Fruit fly (Drosophila melanogaster) whole organism, embryonic: ENCODE measurements around the gene bsk.

ENCODE experiments used
- Atf6 ChIP-seq: fragments of 200-800 bp; sonication (Bioruptor generic); IDR thresholded peaks from 2 replicates; pipeline ENCODE4 v1.3.6; 2022; ENCODE audit warnings: missing biosample characterization, missing genetic modification characterization
- Awh ChIP-seq: fragments of 200-800 bp; sonication (Bioruptor generic); IDR thresholded peaks from 2 replicates; pipeline ENCODE4, ENCODE4 v1.3.6; 2022; ENCODE audit warnings: missing biosample characterization, missing genetic modification characterization
- B-H2 ChIP-seq: fragments of 200-800 bp; sonication (Bioruptor generic); optimal IDR thresholded peaks from 2 replicates; lab custom pipeline; 2018; ENCODE audit warnings: missing biosample characterization, mild to moderate bottlenecking, missing genetic modification characterization
- CG10274 ChIP-seq: fragments of 200-800 bp; sonication (Bioruptor generic); optimal IDR thresholded peaks from 3 replicates; lab custom pipeline; 2017; ENCODE audit warnings: missing biosample characterization, mild to moderate bottlenecking, missing genetic modification characterization
- CG10565 ChIP-seq: fragments of 200-800 bp; sonication (Bioruptor generic); optimal IDR thresholded peaks from 3 replicates; lab custom pipeline; 2016; ENCODE audit warnings: missing biosample characterization, mild to moderate bottlenecking, missing genetic modification characterization
- CG10979 ChIP-seq: fragments of 200-800 bp; sonication (Bioruptor generic); optimal IDR thresholded peaks from 2 replicates; lab custom pipeline; 2018; ENCODE audit warnings: missing biosample characterization, mild to moderate bottlenecking, missing genetic modification characterization, moderate library complexity
- CG11398 ChIP-seq: fragments of 200-800 bp; sonication (Bioruptor generic); optimal IDR thresholded peaks from 2 replicates; lab custom pipeline; 2016; ENCODE audit warnings: missing biosample characterization, missing genetic modification characterization
- CG11695 ChIP-seq: fragments of 200-800 bp; sonication (Bioruptor generic); IDR thresholded peaks from 3 replicates; pipeline ENCODE4 v1.3.6; 2022; ENCODE audit warnings: missing biosample characterization, missing genetic modification characterization
- CG13287 ChIP-seq: fragments of 200-800 bp; sonication (Bioruptor generic); IDR thresholded peaks from 2 replicates; pipeline ENCODE4 v1.3.6; 2022; ENCODE audit warnings: missing biosample characterization, missing genetic modification characterization; ENCODE audit not compliant: partially characterized antibody
- CG14667 ChIP-seq: fragments of 200-800 bp; sonication (Bioruptor generic); IDR thresholded peaks from 2 replicates; pipeline ENCODE4 v1.3.6; 2022; ENCODE audit warnings: missing biosample characterization, missing genetic modification characterization
- CG17912 ChIP-seq: fragments of 200-800 bp; sonication (Bioruptor generic); optimal IDR thresholded peaks from 2 replicates; lab custom pipeline; 2018; ENCODE audit warnings: missing biosample characterization, mild to moderate bottlenecking, missing genetic modification characterization
- CG18599 ChIP-seq: fragments of 200-800 bp; sonication (Bioruptor generic); optimal IDR thresholded peaks from 3 replicates; lab custom pipeline; 2017; ENCODE audit warnings: missing biosample characterization, missing genetic modification characterization, mild to moderate bottlenecking, moderate library complexity, missing genetic modification reagents
- CG2116 ChIP-seq: fragments of 200-800 bp; sonication (Bioruptor generic); optimal IDR thresholded peaks from 3 replicates; lab custom pipeline; 2018; ENCODE audit warnings: missing biosample characterization, mild to moderate bottlenecking, missing genetic modification characterization
- CG30431 ChIP-seq: fragments of 200-800 bp; sonication (Bioruptor generic); optimal IDR thresholded peaks from 2 replicates; lab custom pipeline; 2017; ENCODE audit warnings: missing biosample characterization, missing genetic modification characterization
- CG3726 ChIP-seq: fragments of 200-800 bp; sonication (Bioruptor generic); IDR thresholded peaks from 3 replicates; pipeline ENCODE4, ENCODE4 v1.3.6; 2022; ENCODE audit warnings: missing biosample characterization, missing genetic modification characterization
- CG4282 ChIP-seq: fragments of 200-800 bp; sonication (Bioruptor generic); optimal IDR thresholded peaks from 2 replicates; lab custom pipeline; 2016; ENCODE audit warnings: missing biosample characterization, missing genetic modification characterization
- CG5245 ChIP-seq: fragments of 200-800 bp; sonication (Bioruptor generic); optimal IDR thresholded peaks from 3 replicates; lab custom pipeline; 2016; ENCODE audit warnings: missing biosample characterization, missing genetic modification characterization
- CG8281 ChIP-seq: fragments of 200-800 bp; sonication (Bioruptor generic); optimal IDR thresholded peaks from 2 replicates; lab custom pipeline; 2018; ENCODE audit warnings: missing biosample characterization, mild to moderate bottlenecking, missing genetic modification characterization, moderate library complexity
- CkIIα-i1 ChIP-seq: fragments of 200-800 bp; sonication (Bioruptor generic); IDR thresholded peaks from 2 replicates; pipeline ENCODE4 v1.3.6; 2022; ENCODE audit warnings: missing biosample characterization, missing genetic modification characterization
- D19B ChIP-seq: fragments of 200-800 bp; sonication (Bioruptor generic); optimal IDR thresholded peaks from 2 replicates; lab custom pipeline; 2017; ENCODE audit warnings: missing biosample characterization, mild to moderate bottlenecking, missing genetic modification characterization
- Dbx ChIP-seq: fragments of 200-800 bp; sonication (Bioruptor generic); IDR thresholded peaks from 3 replicates; pipeline ENCODE4 v1.3.6; 2022; ENCODE audit warnings: missing biosample characterization, missing genetic modification characterization
- Drgx ChIP-seq: fragments of 200-800 bp; sonication (Bioruptor generic); IDR thresholded peaks from 2 replicates; pipeline ENCODE4 v1.3.6; 2022; ENCODE audit warnings: missing biosample characterization, missing genetic modification characterization
- HLHmδ ChIP-seq: fragments of 200-800 bp; sonication (Bioruptor generic); optimal IDR thresholded peaks from 2 replicates; lab custom pipeline; 2018; ENCODE audit warnings: missing biosample characterization, mild to moderate bottlenecking, missing genetic modification characterization, moderate library complexity
- Lhr ChIP-seq: fragments of 200-800 bp; sonication (Bioruptor generic); optimal IDR thresholded peaks from 3 replicates; lab custom pipeline; 2017; ENCODE audit warnings: mild to moderate bottlenecking, missing biosample characterization, missing genetic modification reagents, missing genetic modification characterization
- Myb ChIP-seq: fragments of 200-800 bp; sonication (Bioruptor generic); optimal IDR thresholded peaks from 2 replicates; lab custom pipeline; 2016; ENCODE audit warnings: missing biosample characterization, missing genetic modification characterization
- Oaz ChIP-seq: fragments of 200-800 bp; sonication (Bioruptor generic); IDR thresholded peaks from 2 replicates; pipeline ENCODE4 v1.3.6; 2022; ENCODE audit warnings: missing biosample characterization, missing genetic modification characterization
- Opbp ChIP-seq: fragments of 200-800 bp; sonication (Bioruptor generic); IDR thresholded peaks from 3 replicates; pipeline ENCODE4 v1.3.6; 2022; ENCODE audit warnings: missing biosample characterization, missing genetic modification characterization; ENCODE audit not compliant: partially characterized antibody
- Sin3A ChIP-seq: fragments of >200 bp; optimal IDR thresholded peaks from 2 replicates; lab custom pipeline; 2018
- Sox100B ChIP-seq: fragments of 200-800 bp; sonication (Bioruptor generic); optimal IDR thresholded peaks from 3 replicates; lab custom pipeline; 2018; ENCODE audit warnings: missing biosample characterization, mild to moderate bottlenecking, missing genetic modification characterization
- YL-1 ChIP-seq: fragments of 200-800 bp; sonication (Bioruptor generic); optimal IDR thresholded peaks from 3 replicates; lab custom pipeline; 2017; ENCODE audit warnings: missing biosample characterization, mild to moderate bottlenecking, missing genetic modification characterization
- cad ChIP-seq: fragments of >200 bp; optimal IDR thresholded peaks from 2 replicates; lab custom pipeline; 2017; ENCODE audit warnings: missing biosample characterization, missing genetic modification characterization
- cg ChIP-seq: fragments of 200-800 bp; sonication (Bioruptor generic); optimal IDR thresholded peaks from 3 replicates; lab custom pipeline; 2019; ENCODE audit warnings: missing biosample characterization, mild to moderate bottlenecking, missing genetic modification characterization, moderate library complexity
- cwo ChIP-seq: fragments of 200-800 bp; sonication (Bioruptor generic); optimal IDR thresholded peaks from 3 replicates; lab custom pipeline; 2017; ENCODE audit warnings: missing biosample characterization, missing genetic modification characterization, mild to moderate bottlenecking, moderate library complexity, missing genetic modification reagents
- emc ChIP-seq: fragments of 200-800 bp; sonication (Bioruptor generic); optimal IDR thresholded peaks from 2 replicates; lab custom pipeline; 2016; ENCODE audit warnings: missing biosample characterization, missing genetic modification characterization
- eyg ChIP-seq: fragments of 200-800 bp; sonication (Bioruptor generic); optimal IDR thresholded peaks from 3 replicates; lab custom pipeline; 2016; ENCODE audit warnings: missing biosample characterization, missing genetic modification characterization
- fu2 ChIP-seq: fragments of 200-800 bp; sonication (Bioruptor generic); optimal IDR thresholded peaks from 2 replicates; lab custom pipeline; 2016; ENCODE audit warnings: missing biosample characterization, missing genetic modification characterization
- gfzf ChIP-seq: fragments of 200-800 bp; sonication (Bioruptor generic); optimal IDR thresholded peaks from 2 replicates; lab custom pipeline; 2016; ENCODE audit warnings: missing biosample characterization, mild to moderate bottlenecking, missing genetic modification characterization, moderate library complexity
- hb ChIP-seq: fragments of 200-800 bp; sonication (Bioruptor generic); IDR thresholded peaks from 3 replicates; pipeline ENCODE4 v1.3.6; 2022; ENCODE audit warnings: missing biosample characterization, missing genetic modification characterization; ENCODE audit not compliant: partially characterized antibody
- mam ChIP-seq: fragments of 200-800 bp; sonication (Bioruptor generic); optimal IDR thresholded peaks from 3 replicates; lab custom pipeline; 2016; ENCODE audit warnings: missing biosample characterization, missing genetic modification characterization
- nmo ChIP-seq: fragments of 200-800 bp; sonication (Bioruptor generic); optimal IDR thresholded peaks from 2 replicates; lab custom pipeline; 2018; ENCODE audit warnings: missing biosample characterization, mild to moderate bottlenecking, missing genetic modification characterization, moderate library complexity
- oc ChIP-seq: fragments of 200-800 bp; sonication (Bioruptor generic); optimal IDR thresholded peaks from 2 replicates; lab custom pipeline; 2018; ENCODE audit warnings: missing biosample characterization, mild to moderate bottlenecking, missing genetic modification characterization, moderate library complexity
- p53 ChIP-seq: fragments of 200-800 bp; sonication (Bioruptor generic); optimal IDR thresholded peaks from 2 replicates; lab custom pipeline; 2016; ENCODE audit warnings: missing biosample characterization, missing genetic modification characterization
- pho ChIP-seq: fragments of 200-800 bp; sonication (Bioruptor generic); optimal IDR thresholded peaks from 2 replicates; lab custom pipeline; 2016; ENCODE audit warnings: missing biosample characterization, missing genetic modification characterization
- rib ChIP-seq: fragments of 200-800 bp; sonication (Bioruptor generic); IDR thresholded peaks from 2 replicates; pipeline ENCODE4 v1.3.6; 2022; ENCODE audit warnings: missing biosample characterization, missing genetic modification characterization
- sc ChIP-seq, 3 experiments: fragments of >200 bp in 2 of 3; fragments of 200-800 bp in 1 of 3; sonication (Bioruptor generic) in 1 of 3; optimal IDR thresholded peaks; 2 replicates in 2 of 3; 3 replicates in 1 of 3; lab custom pipeline; 2017; ENCODE audit warnings: mild to moderate bottlenecking in 1 of 3, missing biosample characterization in 1 of 3, missing genetic modification characterization in 1 of 3, missing genetic modification reagents in 1 of 3
- schlank ChIP-seq: fragments of 200-800 bp; sonication (Bioruptor generic); optimal IDR thresholded peaks from 2 replicates; lab custom pipeline; 2018; ENCODE audit warnings: missing biosample characterization, mild to moderate bottlenecking, missing genetic modification characterization
- sd ChIP-seq: fragments of 200-800 bp; sonication (Bioruptor generic); optimal IDR thresholded peaks from 3 replicates; lab custom pipeline; 2018; ENCODE audit warnings: missing biosample characterization, mild to moderate bottlenecking, missing genetic modification characterization, moderate library complexity
- sens ChIP-seq: fragments of 200-800 bp; sonication (Bioruptor generic); peaks from one replicate; lab custom pipeline; 2016; ENCODE audit warnings: missing biosample characterization, missing genetic modification characterization
- sens-2 ChIP-seq: fragments of 200-800 bp; sonication (Bioruptor generic); IDR thresholded peaks from 2 replicates; pipeline ENCODE4 v1.3.6; 2022; ENCODE audit warnings: missing biosample characterization, missing genetic modification characterization
- tap ChIP-seq: fragments of 200-800 bp; optimal IDR thresholded peaks from 3 replicates; lab custom pipeline; 2019; ENCODE audit warnings: missing biosample characterization, mild to moderate bottlenecking, missing genetic modification characterization, moderate library complexity
- trh ChIP-seq: fragments of 200-800 bp; sonication (Bioruptor generic); optimal IDR thresholded peaks from 2 replicates; lab custom pipeline; 2016; ENCODE audit warnings: missing biosample characterization, missing genetic modification characterization

Gene bsk

dm6 chr2L:10203933-10204509 is 46.3 kb downstream of the bsk start, which contains the start of gene CG34159 (continued):
- peak; percentile 81 for TF ChIP-seq cg
- no peak for TF ChIP-seq Oaz (GFP tag; lab: Robert Waterston, UW)
- no peak for TF ChIP-seq pho (GFP tag; lab: Kevin White, UChicago)
- no peak for TF ChIP-seq sc (optimal IDR thresholded peaks at IDR 0.05; lab: Kevin White, UChicago)
- no peak for TF ChIP-seq sc (GFP tag; optimal IDR thresholded peaks at IDR 0.05; lab: Kevin White, UChicago)
- TF ChIP-seq tap (tag; lab: Kevin White, UChicago) = no peak
- no peak for TF ChIP-seq CG30431
- no peak for TF ChIP-seq eyg (GFP tag; lab: Kevin White, UChicago)
- no peak for TF ChIP-seq Opbp (GFP tag; lab: Robert Waterston, UW)
- TF ChIP-seq gfzf (GFP tag; lab: Kevin White, UChicago) = peak; percentile 70
- peak; percentile 56 for TF ChIP-seq sens (GFP tag; lab: Kevin White, UChicago)
- TF ChIP-seq sd (tag; lab: Kevin White, UChicago) = no peak
- TF ChIP-seq fu2 = no peak
- TF ChIP-seq nmo (GFP tag; lab: Kevin White, UChicago) = no peak
- TF ChIP-seq CG14667 (GFP tag; lab: Robert Waterston, UW) = no peak
- no peak for TF ChIP-seq Sox100B (GFP tag; lab: Kevin White, UChicago)
- TF ChIP-seq schlank = no peak
- TF ChIP-seq CG11398 (GFP tag; lab: Kevin White, UChicago) = no peak
- TF ChIP-seq D19B (GFP tag; lab: Kevin White, UChicago) = no peak
- no peak for TF ChIP-seq Lhr (GFP tag; lab: Kevin White, UChicago)
- no peak for TF ChIP-seq CG11695 (GFP tag; lab: Robert Waterston, UW)
- TF ChIP-seq Atf6 = no peak
- no peak for TF ChIP-seq CkIIα-i1
- no peak for TF ChIP-seq B-H2 (GFP tag; lab: Kevin White, UChicago)
- peak; percentile 56 for TF ChIP-seq Myb (GFP tag; lab: Kevin White, UChicago)
- TF ChIP-seq CG13287 = no peak; the same call in 1 of the 2 replicates
- no peak for TF ChIP-seq CG10565
- no peak for TF ChIP-seq oc
- TF ChIP-seq emc (GFP tag; lab: Kevin White, UChicago) = no peak
- TF ChIP-seq Sin3A (lab: Kevin White, UChicago) = no peak
- TF ChIP-seq CG10274 = no peak
- TF ChIP-seq p53 (GFP tag; lab: Kevin White, UChicago) = no peak
- TF ChIP-seq cwo (GFP tag; lab: Kevin White, UChicago) = no peak
- no peak for TF ChIP-seq CG8281
- TF ChIP-seq cad (GFP tag; lab: Kevin White, UChicago) = no peak
- TF ChIP-seq trh = no peak
- TF ChIP-seq hb (GFP tag; lab: Robert Waterston, UW) = no peak
- no peak for TF ChIP-seq CG10979 (tag; lab: Kevin White, UChicago)
- TF ChIP-seq Drgx (GFP tag; lab: Robert Waterston, UW) = no peak
- no peak for TF ChIP-seq CG18599
- peak; percentile 18 for TF ChIP-seq CG2116 (GFP tag; lab: Kevin White, UChicago)
- no peak for TF ChIP-seq CG3726 (GFP tag; lab: Robert Waterston, UW)
- peak; percentile 62 for TF ChIP-seq YL-1 (GFP tag; lab: Kevin White, UChicago)
- TF ChIP-seq CG4282 (GFP tag; lab: Kevin White, UChicago) = no peak
- TF ChIP-seq CG5245 (GFP tag; lab: Kevin White, UChicago) = no peak
- no peak for TF ChIP-seq rib (GFP tag; lab: Robert Waterston, UW)
- no peak for TF ChIP-seq Awh (GFP tag; lab: Robert Waterston, UW)
- no peak for TF ChIP-seq HLHmδ (GFP tag; lab: Kevin White, UChicago)
- no peak for TF ChIP-seq mam (GFP tag; lab: Kevin White, UChicago)
- no peak for TF ChIP-seq sens-2 (GFP tag; lab: Robert Waterston, UW)
- no peak for TF ChIP-seq CG17912 (GFP tag; lab: Kevin White, UChicago)
- no peak for TF ChIP-seq Dbx (GFP tag; lab: Robert Waterston, UW)
